ENCODE assay signal across 3 fruit fly cellular contexts in the genomic region with DNA sequence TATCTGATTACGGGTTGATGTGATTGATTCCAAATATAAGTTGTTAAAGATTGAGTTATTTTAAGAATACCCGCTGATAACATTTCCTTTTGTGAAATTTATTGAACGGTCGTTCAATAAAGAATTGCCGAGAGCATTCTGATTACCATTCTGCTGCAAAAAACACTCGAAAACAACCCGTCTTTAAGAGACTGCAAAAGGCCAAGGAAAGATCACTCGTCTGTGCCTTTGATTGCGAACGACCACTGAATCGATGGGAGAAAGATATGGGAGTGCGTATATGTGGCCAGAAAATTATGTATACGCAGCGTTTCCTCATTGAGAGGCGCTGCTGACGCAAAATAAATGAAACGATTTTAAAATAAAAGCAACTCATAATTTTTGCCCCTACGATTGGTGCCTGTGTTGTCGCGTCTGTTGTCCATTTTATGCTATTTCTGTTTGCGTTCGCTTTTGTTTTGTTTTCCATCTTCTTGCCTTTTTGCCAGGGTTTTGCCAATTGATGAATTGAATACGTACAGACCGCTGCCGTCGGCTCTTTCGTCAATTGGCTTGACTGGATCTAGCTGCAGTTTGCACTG.
A peak's percentile ranks its signal among the peaks of the same experiment; 100 is the strongest.
TF ChIP-seq lines count a peak whose summit lies in the region.

No protein-coding gene starts in this region.

- TF ChIP-seq CTCF in whole organism, embryonic (GFP tag; optimal IDR thresholded peaks at IDR 0.05; lab: Kevin White, UChicago) = no peak

TF ChIP-seq in whole organism, adult, 20 proteins besides CTCF, POLR2A, EP300 and RAD21:
- TF ChIP-seq Clk (GFP tag; optimal IDR thresholded peaks at IDR 0.05; lab: Kevin White, UChicago) (no peak), tj (GFP tag; optimal IDR thresholded peaks at IDR 0.05; lab: Kevin White, UChicago) (peak; percentile 85), Crg-1 (GFP tag; optimal IDR thresholded peaks at IDR 0.05; lab: Kevin White, UChicago) (no peak), CG33017 (tag; optimal IDR thresholded peaks at IDR 0.05; lab: Kevin White, UChicago) (no peak)

TF ChIP-seq in whole organism, embryonic, 481 proteins besides CTCF, POLR2A, EP300 and RAD21:
- TF ChIP-seq Drgx (GFP tag; IDR thresholded peaks at IDR 0.05; lab: Robert Waterston, UW) = 0 out of 2 replicates have a peak, but pooled peaks have one; percentile 12
- no peak for TF ChIP-seq Dfd (GFP tag; optimal IDR thresholded peaks at IDR 0.05; lab: Kevin White, UChicago)
- no peak for TF ChIP-seq toy (GFP tag; IDR thresholded peaks at IDR 0.05; lab: Robert Waterston, UW)
- 0 out of 4 replicates have a peak, but pooled peaks have one; percentile 58 for TF ChIP-seq chinmo (GFP tag; IDR thresholded peaks at IDR 0.05; lab: Robert Waterston, UW; ENCODE audit: partially characterized antibody)
- peak; percentile 30 for TF ChIP-seq grn (GFP tag; optimal IDR thresholded peaks at IDR 0.05; lab: Kevin White, UChicago)
- TF ChIP-seq CG15479 (GFP tag; optimal IDR thresholded peaks at IDR 0.05; lab: Kevin White, UChicago) = no peak
- TF ChIP-seq CG4617 (GFP tag; optimal IDR thresholded peaks at IDR 0.05; lab: Kevin White, UChicago; ENCODE audit: borderline replicate concordance) = no peak
- 0 out of 2 replicates have a peak, but pooled peaks have one; percentile 18 for TF ChIP-seq slbo (GFP tag; IDR thresholded peaks at IDR 0.05; lab: Robert Waterston, UW)
- TF ChIP-seq Med (GFP tag; lab: Kevin White, UChicago) = peak; percentile 30

TF ChIP-seq in whole organism, prepupa, 60 proteins besides CTCF, POLR2A, EP300 and RAD21:
- TF ChIP-seq svp (GFP tag; lab: Kevin White, UChicago) = peak; percentile 95
- no peak for TF ChIP-seq CG8319 (GFP tag; optimal IDR thresholded peaks at IDR 0.05; lab: Kevin White, UChicago)
